Worm (Caenorhabditis elegans) whole organism, early embryonic: ENCODE measurements around the gene F25G6.9.
A peak's percentile ranks its signal among the peaks of the same experiment; 100 is the strongest.
"Not testable (repeated sequence)": the region's sequence is repeated elsewhere in the genome, so short reads cannot be mapped to it uniquely, and the experiment has no call there.

Source experiments
- B0310.2 ChIP-seq: sonication (generic microtip); optimal IDR thresholded peaks from 2 replicates; lab custom pipeline; 2016; ENCODE audit warnings: mild to moderate bottlenecking, missing genetic modification characterization, missing compliant biosample characterization
- F13C5.2 ChIP-seq: sonication (generic microtip); optimal IDR thresholded peaks from 2 replicates; lab custom pipeline; 2017; ENCODE audit warnings: mild to moderate bottlenecking, missing genetic modification characterization, inconsistent platforms, missing compliant biosample characterization
- aly-1 ChIP-seq: sonication (generic microtip); optimal IDR thresholded peaks from 2 replicates; lab custom pipeline; 2016; ENCODE audit warnings: missing genetic modification characterization, missing compliant biosample characterization
- ama-1 ChIP-seq: fragments of 150-350 bp; optimal IDR thresholded peaks from 2 replicates; lab custom pipeline; 2014
- ceh-13 ChIP-seq: fragments of 200-800 bp; sonication (Bioruptor generic); optimal IDR thresholded peaks from 2 replicates; lab custom pipeline; 2018; ENCODE audit warnings: mild to moderate bottlenecking, missing genetic modification characterization, missing compliant biosample characterization
- ceh-36 ChIP-seq: sonication (generic microtip); optimal IDR thresholded peaks from 2 replicates; lab custom pipeline; 2016; ENCODE audit warnings: missing genetic modification characterization, inconsistent platforms, missing compliant biosample characterization
- flt-1 ChIP-seq: fragments of 200-800 bp; sonication (Bioruptor generic); IDR thresholded peaks from 2 replicates; pipeline ENCODE4 v1.3.6; 2022; ENCODE audit warnings: missing genetic modification characterization, missing compliant biosample characterization
- hmbx-1 ChIP-seq: sonication (generic microtip); optimal IDR thresholded peaks from 2 replicates; lab custom pipeline; 2016; ENCODE audit warnings: mild to moderate bottlenecking, missing genetic modification characterization, missing compliant biosample characterization
- hnd-1 ChIP-seq: sonication (generic microtip); optimal IDR thresholded peaks from 2 replicates; lab custom pipeline; 2016; ENCODE audit warnings: missing genetic modification characterization, missing compliant biosample characterization
- scrt-1 ChIP-seq: fragments of 200-800 bp; sonication (Bioruptor generic); IDR thresholded peaks from 2 replicates; pipeline ENCODE4 v1.3.6; 2022; ENCODE audit warnings: missing genetic modification characterization, missing compliant biosample characterization
- sea-1 ChIP-seq: fragments of 200-800 bp; sonication (Bioruptor generic); conservative IDR thresholded peaks from 2 replicates; pipeline ENCODE4 v1.3.6; 2022; ENCODE audit warnings: missing genetic modification characterization, missing compliant biosample characterization
- tra-4 ChIP-seq: sonication (generic microtip); optimal IDR thresholded peaks from 2 replicates; lab custom pipeline; 2017; ENCODE audit warnings: missing genetic modification characterization, missing compliant biosample characterization

DNA sequence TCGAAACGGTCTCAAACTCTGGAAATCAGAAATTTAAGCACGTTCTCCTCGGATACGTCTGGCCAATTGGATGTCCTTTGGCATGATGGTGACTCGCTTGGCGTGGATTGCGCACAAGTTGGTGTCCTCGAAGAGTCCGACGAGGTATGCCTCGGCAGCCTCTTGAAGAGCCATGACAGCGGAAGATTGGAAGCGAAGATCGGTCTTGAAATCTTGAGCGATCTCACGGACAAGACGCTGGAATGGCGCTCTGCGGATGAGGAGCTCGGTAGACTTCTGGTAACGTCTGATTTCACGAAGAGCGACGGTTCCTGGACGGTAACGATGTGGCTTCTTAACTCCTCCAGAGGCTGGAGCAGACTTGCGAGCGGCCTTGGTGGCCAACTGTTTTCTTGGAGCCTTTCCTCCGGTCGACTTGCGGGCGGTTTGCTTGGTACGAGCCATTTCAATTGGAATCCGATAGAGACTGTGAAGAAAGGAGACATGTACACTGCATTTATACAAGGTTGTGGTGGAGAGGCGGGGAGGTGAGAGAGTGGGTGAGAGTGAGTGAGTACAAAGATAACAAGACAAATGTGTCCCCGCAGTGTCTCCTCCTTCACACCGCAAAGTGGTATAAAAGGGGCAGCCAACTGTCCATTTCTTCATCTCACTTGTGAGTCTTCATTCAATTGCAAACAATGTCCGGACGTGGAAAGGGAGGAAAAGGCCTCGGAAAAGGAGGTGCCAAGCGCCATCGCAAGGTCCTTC is 35.1 kb downstream of the F25G6.9 start, which contains the start of the genes his-6 and his-5:
- TF ChIP-seq ama-1 (lab: Kevin White, UChicago) (peak; percentile 91), sea-1 (peak; percentile 75; the same call in 1 of the 2 replicates), flt-1 (peak; percentile 65; the same call in 1 of the 2 replicates), scrt-1 (GFP tag; lab: Robert Waterston, UW) (0 out of 2 replicates have a peak, but pooled peaks have one; percentile 53)
- TF ChIP-seq ceh-13; B0310.2 (tag; lab: Kevin White, UChicago); tra-4 (tag; lab: Kevin White, UChicago); hmbx-1; hnd-1 (tag; lab: Kevin White, UChicago); F13C5.2 (tag; lab: Kevin White, UChicago); ceh-36 (tag; lab: Kevin White, UChicago); aly-1 (tag; lab: Kevin White, UChicago): not testable (repeated sequence)
